Fruit fly (Drosophila melanogaster): ENCODE measurements around the gene Zw10.

Gene Zw10

dm6 chrX:2608470-2609157 is 4.6 kb downstream of the Zw10 start, which contains the start of gene Smyd3 (continued):
- peak; percentile 53 for TF ChIP-seq maf-S (GFP tag; optimal IDR thresholded peaks at IDR 0.05)
- TF ChIP-seq Hr3 (GFP tag; optimal IDR thresholded peaks at IDR 0.05), result peak; percentile 72
- TF ChIP-seq CG1647 (GFP tag; optimal IDR thresholded peaks at IDR 0.05), result peak; percentile 63
- TF ChIP-seq dm (GFP tag; optimal IDR thresholded peaks at IDR 0.05), result peak; percentile 66
- no peak for TF ChIP-seq Doc2 (GFP tag; IDR thresholded peaks at IDR 0.05)
- peak; percentile 1 for TF ChIP-seq schlank (tag; optimal IDR thresholded peaks at IDR 0.05)
- TF ChIP-seq fd3F (GFP tag; optimal IDR thresholded peaks at IDR 0.05), result peak; percentile 63
- TF ChIP-seq Dp (GFP tag; optimal IDR thresholded peaks at IDR 0.05), result peak; percentile 30
- peak; percentile 37 for TF ChIP-seq MTF-1 (GFP tag; optimal IDR thresholded peaks at IDR 0.05; ENCODE audit: borderline replicate concordance)
- peak; percentile 42 for TF ChIP-seq CG34376 (GFP tag; optimal IDR thresholded peaks at IDR 0.05)
- TF ChIP-seq dimm (GFP tag; IDR thresholded peaks at IDR 0.05), result no peak
- TF ChIP-seq Myb (GFP tag; optimal IDR thresholded peaks at IDR 0.05), result peak; percentile 43
- TF ChIP-seq pfk (GFP tag; optimal IDR thresholded peaks at IDR 0.05), result no peak
- no peak for TF ChIP-seq CG2199 (GFP tag; IDR thresholded peaks at IDR 0.05)
- TF ChIP-seq CG14050 (GFP tag; IDR thresholded peaks at IDR 0.05), result peak; percentile 72
- no peak for TF ChIP-seq cad (GFP tag; optimal IDR thresholded peaks at IDR 0.05)
- no peak for TF ChIP-seq Doc3 (GFP tag; IDR thresholded peaks at IDR 0.05; ENCODE audit: partially characterized antibody)
- TF ChIP-seq CG12659 (GFP tag; optimal IDR thresholded peaks at IDR 0.05), result peak; percentile 70
- no peak for TF ChIP-seq CG42726 (GFP tag; IDR thresholded peaks at IDR 0.05; ENCODE audit: partially characterized antibody)
- no peak for TF ChIP-seq bigmax (GFP tag; optimal IDR thresholded peaks at IDR 0.05)
- peak; percentile 32 for TF ChIP-seq CG6654 (GFP tag; optimal IDR thresholded peaks at IDR 0.05)
- TF ChIP-seq amos (GFP tag; IDR thresholded peaks at IDR 0.05; ENCODE audit: partially characterized antibody), result no peak
- peak; percentile 72 for TF ChIP-seq CG6813 (GFP tag; optimal IDR thresholded peaks at IDR 0.05)
- no peak for TF ChIP-seq CG31365 (tag; optimal IDR thresholded peaks at IDR 0.05)
- TF ChIP-seq CG34224 (GFP tag; IDR thresholded peaks at IDR 0.05; ENCODE audit: partially characterized antibody), result no peak
- no peak for TF ChIP-seq HLHmδ (GFP tag; optimal IDR thresholded peaks at IDR 0.05)
- peak; percentile 76 for TF ChIP-seq E2f1 (GFP tag; IDR thresholded peaks at IDR 0.05)
- peak; percentile 79 for TF ChIP-seq rib (GFP tag; IDR thresholded peaks at IDR 0.05)
- TF ChIP-seq CTCF (GFP tag; optimal IDR thresholded peaks at IDR 0.05), result no peak
- TF ChIP-seq lilli (GFP tag; optimal IDR thresholded peaks at IDR 0.05), result peak; percentile 92
- no peak; the same call in 2 of the 3 replicates for TF ChIP-seq croc (GFP tag; conservative IDR thresholded peaks at IDR 0.05)
- TF ChIP-seq tin (GFP tag; optimal IDR thresholded peaks at IDR 0.05), result peak; percentile 69
- no peak for TF ChIP-seq gem (tag; optimal IDR thresholded peaks at IDR 0.05)
- TF ChIP-seq CG12236 (GFP tag; optimal IDR thresholded peaks at IDR 0.05), result no peak
- peak; percentile 88 for TF ChIP-seq mam (GFP tag; optimal IDR thresholded peaks at IDR 0.05)
- peak; percentile 29; the same call in 1 of the 2 replicates for TF ChIP-seq Adf1 (GFP tag; IDR thresholded peaks at IDR 0.05)
- TF ChIP-seq HmgD (GFP tag; optimal IDR thresholded peaks at IDR 0.05), result no peak
- TF ChIP-seq CG18619 (GFP tag; optimal IDR thresholded peaks at IDR 0.05), result peak; percentile 67
- no peak for TF ChIP-seq Trl (optimal IDR thresholded peaks at IDR 0.05)
- peak; percentile 71 for TF ChIP-seq Trl (GFP tag; optimal IDR thresholded peaks at IDR 0.05)
- TF ChIP-seq ase (GFP tag; IDR thresholded peaks at IDR 0.05), result peak; percentile 75
- TF ChIP-seq Nf-YB (GFP tag; optimal IDR thresholded peaks at IDR 0.05), result peak; percentile 34
- peak; percentile 70 for TF ChIP-seq CG11696 (GFP tag; IDR thresholded peaks at IDR 0.05)
- TF ChIP-seq CG8944 (GFP tag; optimal IDR thresholded peaks at IDR 0.05), result peak; percentile 67
- peak; percentile 84 for TF ChIP-seq CG10366 (GFP tag; IDR thresholded peaks at IDR 0.05)
- peak; percentile 69 for TF ChIP-seq danr (GFP tag; IDR thresholded peaks at IDR 0.05)
- TF ChIP-seq Elba2 (GFP tag; optimal IDR thresholded peaks at IDR 0.05), result no peak
- TF ChIP-seq CG10267 (tag; optimal IDR thresholded peaks at IDR 0.05), result peak; percentile 53
- TF ChIP-seq Hsf (GFP tag; optimal IDR thresholded peaks at IDR 0.05), result peak; percentile 78
- peak; percentile 59 for TF ChIP-seq CG6683 (GFP tag; optimal IDR thresholded peaks at IDR 0.05)
- TF ChIP-seq peb (GFP tag; IDR thresholded peaks at IDR 0.05), result 0 out of 2 replicates have a peak, but pooled peaks have one; percentile 35
